Fruit fly (Drosophila melanogaster): ENCODE data around the gene Vps24.

The Vps24 gene

dm6 chr3R:4350199-4350598 is 39.5 kb upstream of the Vps24 start:
- TF ChIP-seq HmgD (GFP tag; optimal IDR thresholded peaks at IDR 0.05) (no peak), Nf-YB (GFP tag; optimal IDR thresholded peaks at IDR 0.05) (peak; percentile 73), CG13296 (GFP tag; optimal IDR thresholded peaks at IDR 0.05) (no peak), grn (GFP tag; optimal IDR thresholded peaks at IDR 0.05) (no peak), CG13123 (GFP tag; optimal IDR thresholded peaks at IDR 0.05) (no peak), CG18011 (GFP tag; optimal IDR thresholded peaks at IDR 0.05) (peak; percentile 41), sd (tag; optimal IDR thresholded peaks at IDR 0.05) (no peak), Dref (GFP tag; IDR thresholded peaks at IDR 0.05) (no peak), CG31224 (GFP tag; IDR thresholded peaks at IDR 0.05) (no peak), D (optimal IDR thresholded peaks at IDR 0.05) (no peak), D (GFP tag; optimal IDR thresholded peaks at IDR 0.05) (no peak), CG10565 (GFP tag; optimal IDR thresholded peaks at IDR 0.05) (no peak), al (GFP tag; IDR thresholded peaks at IDR 0.05) (no peak), phol (tag; optimal IDR thresholded peaks at IDR 0.05) (peak; percentile 35), dmrt11E (tag; optimal IDR thresholded peaks at IDR 0.05) (no peak), sim (GFP tag; IDR thresholded peaks at IDR 0.05) (no peak), HLH54F (GFP tag; optimal IDR thresholded peaks at IDR 0.05) (no peak), CG12769 (tag; optimal IDR thresholded peaks at IDR 0.05) (no peak), ATbp (GFP tag; optimal IDR thresholded peaks at IDR 0.05) (no peak), CG2199 (GFP tag; IDR thresholded peaks at IDR 0.05) (no peak), Usf (GFP tag; optimal IDR thresholded peaks at IDR 0.05) (no peak), crc (GFP tag; optimal IDR thresholded peaks at IDR 0.05) (no peak), CG15601 (tag; optimal IDR thresholded peaks at IDR 0.05) (no peak), ac (GFP tag; optimal IDR thresholded peaks at IDR 0.05) (peak; percentile 11), Fer3 (tag; optimal IDR thresholded peaks at IDR 0.05) (no peak), CG4424 (GFP tag; optimal IDR thresholded peaks at IDR 0.05) (no peak), CG3163 (GFP tag; optimal IDR thresholded peaks at IDR 0.05) (no peak), CG42726 (GFP tag; IDR thresholded peaks at IDR 0.05; ENCODE audit: partially characterized antibody) (no peak), CG8478 (optimal IDR thresholded peaks at IDR 0.05) (peak; percentile 8), CG4707 (GFP tag; optimal IDR thresholded peaks at IDR 0.05) (no peak), dati (GFP tag; IDR thresholded peaks at IDR 0.05) (no peak), CG5180 (GFP tag; optimal IDR thresholded peaks at IDR 0.05) (no peak), CG10209 (GFP tag; optimal IDR thresholded peaks at IDR 0.05) (no peak), fru (optimal IDR thresholded peaks at IDR 0.05) (no peak), Dek (tag; optimal IDR thresholded peaks at IDR 0.05) (no peak), row (GFP tag; IDR thresholded peaks at IDR 0.05) (no peak), CG32772 (GFP tag; IDR thresholded peaks at IDR 0.05) (no peak), Bteb2 (GFP tag; optimal IDR thresholded peaks at IDR 0.05) (no peak), nerfin-2 (GFP tag; IDR thresholded peaks at IDR 0.05; ENCODE audit: partially characterized antibody) (no peak), exex (tag; optimal IDR thresholded peaks at IDR 0.05) (no peak), dmrt99B (tag; optimal IDR thresholded peaks at IDR 0.05) (no peak), Eip74EF (GFP tag; optimal IDR thresholded peaks at IDR 0.05) (no peak), Nf-YC (tag; optimal IDR thresholded peaks at IDR 0.05) (peak; percentile 50), Trl (optimal IDR thresholded peaks at IDR 0.05) (no peak), Trl (GFP tag; optimal IDR thresholded peaks at IDR 0.05) (no peak), tio (GFP tag; optimal IDR thresholded peaks at IDR 0.05) (no peak), CG3065 (GFP tag; optimal IDR thresholded peaks at IDR 0.05) (no peak)
